Fruit fly (Drosophila melanogaster) whole organism, embryonic: Measurements from ENCODE around the gene ArfGAP1.

Experiments
- CG12769 ChIP-seq: fragments of 200-800 bp; sonication (Bioruptor generic); optimal IDR thresholded peaks from 2 replicates; lab custom pipeline; 2019; ENCODE audit warnings: missing biosample characterization, mild to moderate bottlenecking, missing genetic modification characterization, moderate library complexity
- CG14667 ChIP-seq: fragments of 200-800 bp; sonication (Bioruptor generic); IDR thresholded peaks from 2 replicates; pipeline ENCODE4 v1.3.6; 2022; ENCODE audit warnings: missing biosample characterization, missing genetic modification characterization
- CG15269 ChIP-seq: fragments of 200-800 bp; sonication (Bioruptor generic); optimal IDR thresholded peaks from 2 replicates; lab custom pipeline; 2018; ENCODE audit warnings: missing biosample characterization, mild to moderate bottlenecking, missing genetic modification characterization, moderate library complexity
- CG17328 ChIP-seq: fragments of 200-800 bp; sonication (Bioruptor generic); IDR thresholded peaks from 2 replicates; pipeline ENCODE4 v1.3.6; 2022; ENCODE audit warnings: missing biosample characterization, missing genetic modification characterization
- CG6854 ChIP-seq: fragments of 200-800 bp; sonication (Bioruptor generic); optimal IDR thresholded peaks from 3 replicates; lab custom pipeline; 2017; ENCODE audit warnings: missing biosample characterization, mild to moderate bottlenecking, missing genetic modification characterization
- D19B ChIP-seq: fragments of 200-800 bp; sonication (Bioruptor generic); optimal IDR thresholded peaks from 2 replicates; lab custom pipeline; 2017; ENCODE audit warnings: missing biosample characterization, mild to moderate bottlenecking, missing genetic modification characterization
- NfI ChIP-seq: fragments of 200-800 bp; sonication (Bioruptor generic); optimal IDR thresholded peaks from 3 replicates; lab custom pipeline; 2018; ENCODE audit warnings: missing biosample characterization, mild to moderate bottlenecking, missing genetic modification characterization, moderate library complexity
- Usf ChIP-seq: fragments of 200-800 bp; sonication (Bioruptor generic); optimal IDR thresholded peaks from 2 replicates; lab custom pipeline; 2017; ENCODE audit warnings: missing genotype, missing biosample characterization, missing genetic modification characterization
- gcm ChIP-seq: fragments of 200-800 bp; sonication (Bioruptor generic); optimal IDR thresholded peaks from 2 replicates; lab custom pipeline; 2019; ENCODE audit warnings: missing biosample characterization, mild to moderate bottlenecking, missing genetic modification characterization, moderate library complexity
- hbn ChIP-seq: fragments of 200-800 bp; sonication (Bioruptor generic); IDR thresholded peaks from 2 replicates; pipeline ENCODE4 v1.3.6; 2022; ENCODE audit warnings: missing biosample characterization, missing genetic modification characterization; ENCODE audit not compliant: partially characterized antibody
- lilli ChIP-seq: fragments of 200-800 bp; sonication (Bioruptor generic); optimal IDR thresholded peaks from 3 replicates; lab custom pipeline; 2016; ENCODE audit warnings: missing biosample characterization, missing genetic modification characterization
- maf-S ChIP-seq: fragments of 200-800 bp; sonication (Bioruptor generic); optimal IDR thresholded peaks from 2 replicates; lab custom pipeline; 2016; ENCODE audit warnings: missing biosample characterization, missing genetic modification characterization

- TF ChIP-seq lilli (GFP tag; lab: Kevin White, UChicago) = no peak
- no peak for TF ChIP-seq hbn (GFP tag; lab: Robert Waterston, UW)
- TF ChIP-seq gcm (GFP tag; lab: Kevin White, UChicago) = no peak
- TF ChIP-seq CG6854 = no peak
- TF ChIP-seq D19B = no peak
- no peak for TF ChIP-seq CG17328 (GFP tag; lab: Robert Waterston, UW)
- TF ChIP-seq CG15269 = no peak
- TF ChIP-seq CG12769 (tag; lab: Kevin White, UChicago) = no peak
- no peak for TF ChIP-seq Usf (GFP tag; lab: Kevin White, UChicago)
- no peak for TF ChIP-seq CG14667 (GFP tag; lab: Robert Waterston, UW)
- no peak for TF ChIP-seq maf-S (GFP tag; lab: Kevin White, UChicago)
- no peak for TF ChIP-seq NfI (GFP tag; lab: Kevin White, UChicago)
These were observed 17.1 kb upstream of the ArfGAP1 start for dm6 chr3L:12434432-12434831.
